Worm (Caenorhabditis elegans) whole organism, L4 larva: ENCODE results near the gene C27A7.6.

Experiments
- aly-2 ChIP-seq: sonication (generic microtip); optimal IDR thresholded peaks from 2 replicates; lab custom pipeline; 2018; ENCODE audit warnings: missing biosample characterization, missing genetic modification characterization
- dpl-1 ChIP-seq: fragments of 150-350 bp; optimal IDR thresholded peaks from 2 replicates; lab custom pipeline; 2014; ENCODE audit warnings: missing biosample characterization, missing genetic modification reagents, missing genetic modification characterization
- nhr-237 ChIP-seq: sonication (generic microtip); optimal IDR thresholded peaks from 2 replicates; lab custom pipeline; 2017; ENCODE audit warnings: missing biosample characterization, missing genetic modification characterization
- nhr-28 ChIP-seq: fragments of 150-350 bp; optimal IDR thresholded peaks from 2 replicates; lab custom pipeline; 2014; ENCODE audit warnings: missing biosample characterization, missing genetic modification characterization
- pqm-1 ChIP-seq: sonication (generic microtip); optimal IDR thresholded peaks from 2 replicates; lab custom pipeline; 2017; ENCODE audit warnings: missing biosample characterization, missing genetic modification characterization
- zag-1 ChIP-seq: fragments of 150-350 bp; optimal IDR thresholded peaks from 2 replicates; lab custom pipeline; 2014; ENCODE audit warnings: missing biosample characterization, missing genetic modification characterization

DNA sequence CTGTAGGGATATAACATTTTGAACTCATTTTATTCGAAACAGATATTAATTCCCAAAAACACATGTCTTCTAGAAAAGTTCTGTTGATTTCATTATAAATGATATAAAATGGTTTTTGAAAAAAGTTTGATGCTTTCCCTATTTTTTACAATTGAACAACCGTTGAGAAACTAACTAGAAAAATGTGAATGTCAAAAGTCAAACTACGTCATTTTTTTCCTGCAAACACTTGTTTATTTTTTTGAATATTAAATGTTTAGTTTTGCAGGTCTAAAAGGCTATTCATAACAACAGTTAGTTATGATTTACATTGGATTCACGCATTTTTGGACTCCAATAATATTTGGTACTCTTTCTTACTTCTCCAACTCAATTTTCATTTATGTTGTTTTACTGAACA lies 32.3 kb upstream of the C27A7.6 start, which contains the start of gene srj-4:
- TF ChIP-seq zag-1 (tag; lab: Kevin White, UChicago) (no peak), aly-2 (no peak), nhr-237 (tag; lab: Kevin White, UChicago) (no peak), nhr-28 (tag; lab: Kevin White, UChicago) (no peak), dpl-1 (GFP tag; lab: Kevin White, UChicago) (no peak), pqm-1 (tag; lab: Kevin White, UChicago) (no peak)
